Worm (Caenorhabditis elegans) whole organism, midembryonic: ENCODE data around the gene zhp-4.

Experiments
- T22C8.4 ChIP-seq: fragments of 200-800 bp; sonication (Bioruptor generic); IDR thresholded peaks from 2 replicates; pipeline ENCODE4 v1.3.6; 2022; ENCODE audit warnings: missing genetic modification characterization, missing compliant biosample characterization
- cog-1 ChIP-seq: sonication (generic microtip); optimal IDR thresholded peaks from 2 replicates; lab custom pipeline; 2016; ENCODE audit warnings: missing genetic modification characterization, missing compliant biosample characterization
- flt-1 ChIP-seq: fragments of 200-800 bp; sonication (Bioruptor generic); IDR thresholded peaks from 2 replicates; pipeline ENCODE4 v1.3.6; 2022; ENCODE audit warnings: missing genetic modification characterization, missing compliant biosample characterization
- klf-2 ChIP-seq: fragments of 200-800 bp; sonication (Bioruptor generic); conservative IDR thresholded peaks from 2 replicates; pipeline ENCODE4 v1.3.6; 2022; ENCODE audit warnings: missing genetic modification reagents, missing genetic modification characterization, missing compliant biosample characterization
- med-1 ChIP-seq: sonication (generic microtip); optimal IDR thresholded peaks from 2 replicates; lab custom pipeline; 2017; ENCODE audit warnings: missing genetic modification characterization, mild to moderate bottlenecking, missing compliant biosample characterization, antibody characterized with exemption, missing genetic modification reagents; ENCODE audit not compliant: insufficient read depth
- ref-1 ChIP-seq: fragments of 200-800 bp; sonication (Bioruptor generic); conservative IDR thresholded peaks from 2 replicates; pipeline ENCODE4 v1.3.6; 2022; ENCODE audit warnings: missing genetic modification reagents, missing genetic modification characterization, missing compliant biosample characterization
- tab-1 ChIP-seq: fragments of 200-800 bp; sonication (Bioruptor generic); IDR thresholded peaks from 2 replicates; pipeline ENCODE4 v1.3.6; 2022; ENCODE audit warnings: missing genetic modification characterization, missing compliant biosample characterization
- ztf-23 ChIP-seq: fragments of 200-800 bp; sonication (Bioruptor generic); IDR thresholded peaks from 2 replicates; pipeline ENCODE4 v1.3.6; 2022; ENCODE audit warnings: missing genetic modification reagents, missing genetic modification characterization, missing compliant biosample characterization
- ztf-29 ChIP-seq: fragments of 200-800 bp; sonication (Bioruptor generic); IDR thresholded peaks from 2 replicates; pipeline ENCODE4 v1.3.6; 2022; ENCODE audit warnings: missing genetic modification reagents, missing genetic modification characterization, missing compliant biosample characterization

DNA sequence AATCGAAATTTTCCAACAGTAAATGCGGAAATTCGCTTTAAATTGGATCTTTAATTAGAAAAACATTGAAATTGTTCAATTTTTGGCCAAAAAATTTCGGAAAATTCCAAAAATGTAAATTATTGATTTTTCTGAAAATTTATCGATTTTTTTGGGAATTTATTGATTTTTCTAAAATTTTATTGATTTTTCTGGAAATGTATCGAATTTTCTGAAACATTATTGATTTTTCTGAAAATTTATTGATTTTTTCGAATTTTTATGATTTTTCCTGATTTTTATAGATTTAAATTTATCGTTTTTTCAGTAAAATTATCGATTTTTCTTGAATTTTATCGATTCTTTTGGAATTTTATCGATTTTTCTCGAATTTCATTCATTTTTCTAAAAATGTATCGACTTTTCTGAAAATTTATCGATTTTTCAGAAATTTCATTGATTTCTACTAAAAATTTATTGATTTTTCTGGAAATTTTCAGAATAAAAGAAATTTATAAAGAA is 15.3 kb upstream of the zhp-4 start:
- no peak for TF ChIP-seq ref-1
- TF ChIP-seq ztf-29 (GFP tag; lab: Robert Waterston, UW), result no peak
- no peak for TF ChIP-seq cog-1 (tag; lab: Kevin White, UChicago)
- TF ChIP-seq flt-1 (GFP tag; lab: Robert Waterston, UW), result no peak
- peak; percentile 89 for TF ChIP-seq T22C8.4 (GFP tag; lab: Robert Waterston, UW)
- TF ChIP-seq tab-1 (GFP tag; lab: Robert Waterston, UW), result no peak
- TF ChIP-seq klf-2 (GFP tag; lab: Robert Waterston, UW), result no peak
- TF ChIP-seq med-1, result no peak
- TF ChIP-seq ztf-23, result no peak
